In genomic region chrV:5682530-5682929, ce11 we compare ENCODE assay signal across 2 worm cellular contexts.
TF ChIP-seq lines count a peak whose summit lies in the region.

TSS of gene prp-39 (minus strand) at chrV:5682630.

TF ChIP-seq in whole organism, L4 larva, 104 proteins besides CTCF, POLR2A, EP300 and RAD21:
- TF ChIP-seq nhr-77 (tag; optimal IDR thresholded peaks at IDR 0.05; lab: Kevin White, UChicago): no peak
- peak; percentile 45 for TF ChIP-seq ama-1 (optimal IDR thresholded peaks at IDR 0.05; lab: Kevin White, UChicago)
- TF ChIP-seq daf-16 (GFP tag; optimal IDR thresholded peaks at IDR 0.05; lab: Kevin White, UChicago): no peak
- TF ChIP-seq daf-16 (tag; optimal IDR thresholded peaks at IDR 0.05; lab: Kevin White, UChicago): peak; percentile 1
- TF ChIP-seq lin-29 (GFP tag; IDR thresholded peaks at IDR 0.05; lab: Robert Waterston, UW): no peak
TF ChIP-seq in whole organism, L4 larva: peak in this region for 2.

TF ChIP-seq in whole organism, young adult, 124 proteins besides CTCF, POLR2A, EP300 and RAD21:
- TF ChIP-seq unc-130 (GFP tag; optimal IDR thresholded peaks at IDR 0.05; lab: Kevin White, UChicago) (no peak), B0336.3 (GFP tag; IDR thresholded peaks at IDR 0.05; lab: Robert Waterston, UW) (0 out of 2 replicates have a peak, but pooled peaks have one; percentile 32), Y53G8AR.9 (GFP tag; conservative IDR thresholded peaks at IDR 0.05; lab: Robert Waterston, UW) (peak; percentile 22; the same call in 1 of the 2 replicates)

Comparison
In these comparisons a context has a peak if more than half of its experiments do, and no peak if none do; other contexts are left out.
1. Of the 7 proteins assayed by ChIP-seq in both whole organism, young adult and whole organism, L4 larva: peak only in whole organism, young adult: none; only in whole organism, L4 larva: ama-1; in both: none; in neither: 6.